ENCODE assay signal across 2 fruit fly cellular contexts in the genomic region with DNA sequence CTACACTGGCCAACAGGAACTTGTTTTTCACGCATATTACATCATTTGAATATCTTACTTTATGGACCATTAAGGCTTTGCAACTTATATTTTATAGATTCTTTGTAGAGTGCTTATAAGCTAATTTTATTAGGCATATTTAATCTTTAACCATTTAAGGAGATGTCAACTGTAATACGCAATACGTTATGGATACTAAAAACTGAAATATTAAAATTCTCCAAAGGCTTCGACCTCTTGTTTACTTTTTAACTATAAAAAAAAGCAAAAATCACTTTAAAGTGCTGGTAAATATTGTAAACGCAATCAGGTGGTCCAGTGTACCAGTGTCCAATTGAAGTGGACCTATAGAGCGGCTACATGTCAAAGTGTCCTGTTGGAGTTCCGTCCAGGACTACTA.
TF ChIP-seq lines count a peak whose summit lies in the region.

No protein-coding gene starts in this region.

TF ChIP-seq in whole organism, embryonic, 481 proteins besides CTCF, POLR2A, EP300 and RAD21 (continued from another document and continues in another):
- TF ChIP-seq scrt (GFP tag; optimal IDR thresholded peaks at IDR 0.05; lab: Kevin White, UChicago) (peak; percentile 11), schlank (tag; optimal IDR thresholded peaks at IDR 0.05; lab: Kevin White, UChicago) (no peak), tin (GFP tag; optimal IDR thresholded peaks at IDR 0.05; lab: Kevin White, UChicago) (no peak), CG10209 (GFP tag; optimal IDR thresholded peaks at IDR 0.05; lab: Kevin White, UChicago) (peak; percentile 17), seq (GFP tag; IDR thresholded peaks at IDR 0.05; lab: Robert Waterston, UW) (peak; percentile 54; the same call in 1 of the 2 replicates), lab (GFP tag; optimal IDR thresholded peaks at IDR 0.05; lab: Kevin White, UChicago) (peak; percentile 48), fd96Cb (tag; optimal IDR thresholded peaks at IDR 0.05; lab: Kevin White, UChicago) (peak; percentile 32), CG13296 (GFP tag; optimal IDR thresholded peaks at IDR 0.05; lab: Kevin White, UChicago) (peak; percentile 31), CG12659 (GFP tag; optimal IDR thresholded peaks at IDR 0.05; lab: Kevin White, UChicago) (peak; percentile 15), BtbVII (GFP tag; optimal IDR thresholded peaks at IDR 0.05; lab: Kevin White, UChicago) (peak; percentile 41), CG6765 (GFP tag; optimal IDR thresholded peaks at IDR 0.05; lab: Kevin White, UChicago) (peak; percentile 17), CG3281 (GFP tag; optimal IDR thresholded peaks at IDR 0.05; lab: Kevin White, UChicago) (peak; percentile 61), CG7839 (tag; optimal IDR thresholded peaks at IDR 0.05; lab: Kevin White, UChicago) (peak; percentile 44), Med (GFP tag; lab: Kevin White, UChicago) (peak; percentile 82), Hand (GFP tag; optimal IDR thresholded peaks at IDR 0.05; lab: Kevin White, UChicago) (peak; percentile 4), PHDP (tag; optimal IDR thresholded peaks at IDR 0.05; lab: Kevin White, UChicago) (peak; percentile 18), CG17612 (GFP tag; IDR thresholded peaks at IDR 0.05; lab: Robert Waterston, UW) (no peak), CG14050 (GFP tag; IDR thresholded peaks at IDR 0.05; lab: Robert Waterston, UW) (no peak), sima (GFP tag; optimal IDR thresholded peaks at IDR 0.05; lab: Kevin White, UChicago) (no peak), tio (GFP tag; optimal IDR thresholded peaks at IDR 0.05; lab: Kevin White, UChicago) (peak; percentile 23), CG18476 (GFP tag; optimal IDR thresholded peaks at IDR 0.05; lab: Kevin White, UChicago) (peak; percentile 25), Fer1 (GFP tag; optimal IDR thresholded peaks at IDR 0.05; lab: Kevin White, UChicago) (peak; percentile 48), Hsf (GFP tag; optimal IDR thresholded peaks at IDR 0.05; lab: Kevin White, UChicago) (peak; percentile 17), B-H1 (GFP tag; IDR thresholded peaks at IDR 0.05; lab: Robert Waterston, UW) (no peak), row (GFP tag; IDR thresholded peaks at IDR 0.05; lab: Robert Waterston, UW) (peak; percentile 48), CG13894 (tag; optimal IDR thresholded peaks at IDR 0.05; lab: Kevin White, UChicago) (peak; percentile 16), bab2 (GFP tag; optimal IDR thresholded peaks at IDR 0.05; lab: Kevin White, UChicago) (peak; percentile 10), Meics (GFP tag; optimal IDR thresholded peaks at IDR 0.05; lab: Kevin White, UChicago) (peak; percentile 58), CG12155 (GFP tag; optimal IDR thresholded peaks at IDR 0.05; lab: Kevin White, UChicago) (peak; percentile 7), nerfin-2 (GFP tag; IDR thresholded peaks at IDR 0.05; lab: Robert Waterston, UW; ENCODE audit: partially characterized antibody) (no peak), CG17385 (GFP tag; optimal IDR thresholded peaks at IDR 0.05; lab: Kevin White, UChicago) (peak; percentile 3), odd (GFP tag; optimal IDR thresholded peaks at IDR 0.05; lab: Kevin White, UChicago) (peak; percentile 18), CG12391 (tag; optimal IDR thresholded peaks at IDR 0.05; lab: Kevin White, UChicago) (peak; percentile 48), CG11504 (tag; optimal IDR thresholded peaks at IDR 0.05; lab: Kevin White, UChicago) (peak; percentile 69), Ptx1 (GFP tag; IDR thresholded peaks at IDR 0.05; lab: Robert Waterston, UW) (peak; percentile 39; the same call in 1 of the 2 replicates), CG30403 (GFP tag; optimal IDR thresholded peaks at IDR 0.05; lab: Kevin White, UChicago) (peak; percentile 32), CG5180 (GFP tag; optimal IDR thresholded peaks at IDR 0.05; lab: Kevin White, UChicago) (peak; percentile 27), CG18619 (GFP tag; optimal IDR thresholded peaks at IDR 0.05; lab: Kevin White, UChicago) (peak; percentile 9), slbo (GFP tag; IDR thresholded peaks at IDR 0.05; lab: Robert Waterston, UW) (peak; percentile 39), CG1233 (GFP tag; optimal IDR thresholded peaks at IDR 0.05; lab: Kevin White, UChicago) (peak; percentile 34), Ssrp (tag; optimal IDR thresholded peaks at IDR 0.05; lab: Kevin White, UChicago) (peak; percentile 36), CG15269 (tag; optimal IDR thresholded peaks at IDR 0.05; lab: Kevin White, UChicago) (peak; percentile 21), mam (GFP tag; optimal IDR thresholded peaks at IDR 0.05; lab: Kevin White, UChicago) (peak; percentile 8), nau (GFP tag; optimal IDR thresholded peaks at IDR 0.05; lab: Kevin White, UChicago) (peak; percentile 50), CG17361 (GFP tag; IDR thresholded peaks at IDR 0.05; lab: Robert Waterston, UW) (peak; percentile 53; the same call in 2 of the 3 replicates), CG9932 (GFP tag; IDR thresholded peaks at IDR 0.05; lab: Robert Waterston, UW) (no peak), cwo (GFP tag; optimal IDR thresholded peaks at IDR 0.05; lab: Kevin White, UChicago) (peak; percentile 50), grau (tag; optimal IDR thresholded peaks at IDR 0.05; lab: Kevin White, UChicago) (peak; percentile 50), CG8924 (tag; optimal IDR thresholded peaks at IDR 0.05; lab: Kevin White, UChicago) (peak; percentile 35), Oli (tag; optimal IDR thresholded peaks at IDR 0.05; lab: Kevin White, UChicago) (peak; percentile 55), Sox102F (GFP tag; optimal IDR thresholded peaks at IDR 0.05; lab: Kevin White, UChicago) (peak; percentile 60), stc (GFP tag; IDR thresholded peaks at IDR 0.05; lab: Robert Waterston, UW) (no peak), CG2678 (tag; optimal IDR thresholded peaks at IDR 0.05; lab: Kevin White, UChicago) (peak; percentile 73), ind (GFP tag; optimal IDR thresholded peaks at IDR 0.05; lab: Kevin White, UChicago) (peak; percentile 12), unc-4 (GFP tag; IDR thresholded peaks at IDR 0.05; lab: Robert Waterston, UW; ENCODE audit: partially characterized antibody) (no peak), CG2712 (tag; optimal IDR thresholded peaks at IDR 0.05; lab: Kevin White, UChicago) (peak; percentile 43), CG9727 (GFP tag; optimal IDR thresholded peaks at IDR 0.05; lab: Kevin White, UChicago) (peak; percentile 15), Sox100B (GFP tag; optimal IDR thresholded peaks at IDR 0.05; lab: Kevin White, UChicago) (peak; percentile 47), pan (optimal IDR thresholded peaks at IDR 0.05; lab: Kevin White, UChicago) (no peak), pan (GFP tag; optimal IDR thresholded peaks at IDR 0.05 in 1 of 2, IDR thresholded peaks at IDR 0.05 in 1 of 2) (peak in 1 of 2 experiments; percentile 35), sim (GFP tag; IDR thresholded peaks at IDR 0.05; lab: Robert Waterston, UW) (no peak), CG9437 (GFP tag; optimal IDR thresholded peaks at IDR 0.05; lab: Kevin White, UChicago) (peak; percentile 9), Fer3 (tag; optimal IDR thresholded peaks at IDR 0.05; lab: Kevin White, UChicago) (peak; percentile 25)

TF ChIP-seq in whole organism, prepupa, 60 proteins besides CTCF, POLR2A, EP300 and RAD21 (continued from another document):
- TF ChIP-seq Ets96B (tag; optimal IDR thresholded peaks at IDR 0.05; lab: Kevin White, UChicago) (peak; percentile 21), lz (GFP tag; optimal IDR thresholded peaks at IDR 0.05; lab: Kevin White, UChicago) (peak; percentile 29), Lpt (GFP tag; optimal IDR thresholded peaks at IDR 0.05; lab: Kevin White, UChicago) (peak; percentile 27), CG32006 (GFP tag; optimal IDR thresholded peaks at IDR 0.05; lab: Kevin White, UChicago) (peak; percentile 74), Sox14 (GFP tag; optimal IDR thresholded peaks at IDR 0.05; lab: Kevin White, UChicago) (peak; percentile 24), CG9139 (GFP tag; optimal IDR thresholded peaks at IDR 0.05; lab: Kevin White, UChicago) (no peak), Hr4 (GFP tag; optimal IDR thresholded peaks at IDR 0.05; lab: Kevin White, UChicago) (peak; percentile 55), Sox102F (GFP tag; optimal IDR thresholded peaks at IDR 0.05; lab: Kevin White, UChicago) (peak; percentile 11), CG31627 (GFP tag; optimal IDR thresholded peaks at IDR 0.05; lab: Kevin White, UChicago) (peak; percentile 12), net (GFP tag; optimal IDR thresholded peaks at IDR 0.05; lab: Kevin White, UChicago) (peak; percentile 41), Eip93F (GFP tag; optimal IDR thresholded peaks at IDR 0.05; lab: Kevin White, UChicago) (no peak), acj6 (GFP tag; optimal IDR thresholded peaks at IDR 0.05; lab: Kevin White, UChicago) (peak; percentile 23), Sox15 (GFP tag; optimal IDR thresholded peaks at IDR 0.05; lab: Kevin White, UChicago) (no peak), CG8632 (GFP tag; optimal IDR thresholded peaks at IDR 0.05; lab: Kevin White, UChicago) (no peak), Eip75B (GFP tag; optimal IDR thresholded peaks at IDR 0.05; lab: Kevin White, UChicago) (peak; percentile 23), vri (GFP tag; optimal IDR thresholded peaks at IDR 0.05; lab: Kevin White, UChicago) (peak; percentile 49), cyc (GFP tag; optimal IDR thresholded peaks at IDR 0.05; lab: Kevin White, UChicago) (peak; percentile 6), svp (GFP tag; lab: Kevin White, UChicago) (peak; percentile 75), CG6792 (GFP tag; optimal IDR thresholded peaks at IDR 0.05; lab: Kevin White, UChicago) (no peak), CG15336 (GFP tag; IDR thresholded peaks at IDR 0.05; lab: Robert Waterston, UW) (peak; percentile 62), Smox (GFP tag; optimal IDR thresholded peaks at IDR 0.05; lab: Kevin White, UChicago) (peak; percentile 26), spab (GFP tag; optimal IDR thresholded peaks at IDR 0.05; lab: Kevin White, UChicago) (peak; percentile 34), CG11902 (GFP tag; optimal IDR thresholded peaks at IDR 0.05; lab: Kevin White, UChicago) (no peak)
